Worm (Caenorhabditis elegans) whole organism, early embryonic: Measurements from ENCODE around the gene mfsd-8.
A peak's percentile ranks its signal among the peaks of the same experiment; 100 is the strongest.

Experiments
- B0310.2 ChIP-seq: sonication (generic microtip); optimal IDR thresholded peaks from 2 replicates; lab custom pipeline; 2016; ENCODE audit warnings: mild to moderate bottlenecking, missing genetic modification characterization, missing compliant biosample characterization
- F13C5.2 ChIP-seq: sonication (generic microtip); optimal IDR thresholded peaks from 2 replicates; lab custom pipeline; 2017; ENCODE audit warnings: mild to moderate bottlenecking, missing genetic modification characterization, inconsistent platforms, missing compliant biosample characterization
- aly-1 ChIP-seq: sonication (generic microtip); optimal IDR thresholded peaks from 2 replicates; lab custom pipeline; 2016; ENCODE audit warnings: missing genetic modification characterization, missing compliant biosample characterization
- ama-1 ChIP-seq: fragments of 150-350 bp; optimal IDR thresholded peaks from 2 replicates; lab custom pipeline; 2014
- ceh-13 ChIP-seq: fragments of 200-800 bp; sonication (Bioruptor generic); optimal IDR thresholded peaks from 2 replicates; lab custom pipeline; 2018; ENCODE audit warnings: mild to moderate bottlenecking, missing genetic modification characterization, missing compliant biosample characterization
- ceh-36 ChIP-seq: sonication (generic microtip); optimal IDR thresholded peaks from 2 replicates; lab custom pipeline; 2016; ENCODE audit warnings: missing genetic modification characterization, inconsistent platforms, missing compliant biosample characterization
- ets-7 ChIP-seq: sonication (generic microtip); optimal IDR thresholded peaks from 2 replicates; lab custom pipeline; 2016; ENCODE audit warnings: missing genotype, missing genetic modification characterization, missing compliant biosample characterization
- flt-1 ChIP-seq: fragments of 200-800 bp; sonication (Bioruptor generic); IDR thresholded peaks from 2 replicates; pipeline ENCODE4 v1.3.6; 2022; ENCODE audit warnings: missing genetic modification characterization, missing compliant biosample characterization
- hmbx-1 ChIP-seq: sonication (generic microtip); optimal IDR thresholded peaks from 2 replicates; lab custom pipeline; 2016; ENCODE audit warnings: mild to moderate bottlenecking, missing genetic modification characterization, missing compliant biosample characterization
- hmg-4 ChIP-seq: fragments of 200-800 bp; sonication (Bioruptor generic); optimal IDR thresholded peaks from 2 replicates; lab custom pipeline; 2018; ENCODE audit warnings: mild to moderate bottlenecking, missing genetic modification characterization, missing compliant biosample characterization
- hnd-1 ChIP-seq: sonication (generic microtip); optimal IDR thresholded peaks from 2 replicates; lab custom pipeline; 2016; ENCODE audit warnings: missing genetic modification characterization, missing compliant biosample characterization
- pes-1 ChIP-seq: fragments of 200-800 bp; sonication (Bioruptor generic); IDR thresholded peaks from 2 replicates; pipeline ENCODE4 v1.3.6; 2022; ENCODE audit warnings: missing genetic modification reagents, missing genetic modification characterization, missing compliant biosample characterization
- scrt-1 ChIP-seq: fragments of 200-800 bp; sonication (Bioruptor generic); IDR thresholded peaks from 2 replicates; pipeline ENCODE4 v1.3.6; 2022; ENCODE audit warnings: missing genetic modification characterization, missing compliant biosample characterization
- sea-1 ChIP-seq: fragments of 200-800 bp; sonication (Bioruptor generic); conservative IDR thresholded peaks from 2 replicates; pipeline ENCODE4 v1.3.6; 2022; ENCODE audit warnings: missing genetic modification characterization, missing compliant biosample characterization
- tbx-11 ChIP-seq: fragments of 200-800 bp; sonication (Bioruptor generic); IDR thresholded peaks from 2 replicates; pipeline ENCODE4 v1.3.6; 2022; ENCODE audit warnings: missing genetic modification characterization, missing compliant biosample characterization
- tbx-37 ChIP-seq: fragments of 200-800 bp; sonication (Bioruptor generic); conservative IDR thresholded peaks from 2 replicates; pipeline ENCODE4 v1.3.6; 2022; ENCODE audit warnings: missing genetic modification reagents, missing genetic modification characterization, missing compliant biosample characterization
- tra-4 ChIP-seq: sonication (generic microtip); optimal IDR thresholded peaks from 2 replicates; lab custom pipeline; 2017; ENCODE audit warnings: missing genetic modification characterization, missing compliant biosample characterization

mfsd-8 gene

DNA sequence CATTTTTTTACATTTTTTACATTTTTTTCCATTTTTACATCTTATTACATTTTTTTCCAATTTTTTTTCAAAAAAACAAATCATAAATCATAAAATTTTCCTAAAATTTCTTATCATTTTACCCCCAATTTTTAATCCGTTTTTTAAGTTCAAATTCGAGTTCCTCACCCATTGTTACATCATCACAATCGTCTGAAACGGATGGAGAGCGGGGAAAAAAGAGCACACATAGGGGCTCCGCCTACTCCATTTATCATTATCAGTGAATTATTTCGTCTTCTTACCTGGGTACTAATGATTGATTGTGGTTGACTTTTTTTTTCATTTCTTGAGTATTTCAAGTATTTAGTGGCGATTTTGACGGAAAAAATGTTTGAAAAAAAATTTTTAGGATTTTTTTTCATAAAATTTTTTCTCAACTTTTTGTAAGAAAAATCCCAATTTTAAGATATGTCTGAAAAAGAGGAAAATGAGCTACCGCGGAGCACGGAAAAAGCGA lies at the start of gene mfsd-8:
Gene mfsd-8 (plus strand): TSS at position 449 of the 499 bp plus-strand sequence.
- TF ChIP-seq tbx-11 (GFP tag; lab: Robert Waterston, UW) = no peak
- TF ChIP-seq F13C5.2 (tag; lab: Kevin White, UChicago) = no peak
- TF ChIP-seq hmg-4 (GFP tag; lab: Kevin White, UChicago) = no peak
- TF ChIP-seq hnd-1 = no peak
- no peak for TF ChIP-seq ama-1
- no peak for TF ChIP-seq ceh-13 (GFP tag; lab: Kevin White, UChicago)
- TF ChIP-seq tra-4 = no peak
- no peak for TF ChIP-seq hmbx-1 (tag; lab: Kevin White, UChicago)
- TF ChIP-seq flt-1 (GFP tag; lab: Robert Waterston, UW) = no peak
- no peak for TF ChIP-seq tbx-37 (GFP tag; lab: Robert Waterston, UW)
- no peak for TF ChIP-seq pes-1 (GFP tag; lab: Robert Waterston, UW)

DNA sequence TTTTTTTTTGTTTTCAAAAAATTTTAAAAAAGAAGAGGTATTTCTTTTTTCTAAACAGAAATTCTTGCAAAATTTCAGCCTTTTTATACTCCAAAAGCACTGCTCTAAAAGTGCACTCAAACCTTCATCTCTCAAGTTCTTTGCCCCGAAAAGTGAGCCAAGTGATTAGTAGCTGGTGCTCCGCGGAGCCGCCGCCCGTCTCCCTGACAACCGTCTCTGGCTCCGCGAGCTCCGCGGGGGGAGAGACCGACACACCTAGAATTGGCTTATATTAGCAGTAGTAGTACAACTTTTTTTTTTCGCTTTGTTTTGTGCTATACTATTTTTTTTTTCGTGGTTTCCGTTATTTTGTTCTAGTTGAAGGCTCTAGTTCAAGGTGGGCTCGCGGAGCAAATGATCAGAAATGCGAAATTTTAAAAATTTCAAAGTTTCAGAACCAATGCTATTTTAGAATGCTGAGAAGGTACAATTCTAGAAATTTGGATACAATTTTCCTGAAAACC lies 49.4 kb upstream of the mfsd-8 start, which contains the start of gene Y53G8AL.1:
Gene Y53G8AL.1 (plus strand): TSS at position 453 of the 503 bp plus-strand sequence.
- peak; percentile 38; the same call in 1 of the 2 replicates for TF ChIP-seq pes-1 (GFP tag; lab: Robert Waterston, UW)
- no peak for TF ChIP-seq aly-1 (tag; lab: Kevin White, UChicago)

DNA sequence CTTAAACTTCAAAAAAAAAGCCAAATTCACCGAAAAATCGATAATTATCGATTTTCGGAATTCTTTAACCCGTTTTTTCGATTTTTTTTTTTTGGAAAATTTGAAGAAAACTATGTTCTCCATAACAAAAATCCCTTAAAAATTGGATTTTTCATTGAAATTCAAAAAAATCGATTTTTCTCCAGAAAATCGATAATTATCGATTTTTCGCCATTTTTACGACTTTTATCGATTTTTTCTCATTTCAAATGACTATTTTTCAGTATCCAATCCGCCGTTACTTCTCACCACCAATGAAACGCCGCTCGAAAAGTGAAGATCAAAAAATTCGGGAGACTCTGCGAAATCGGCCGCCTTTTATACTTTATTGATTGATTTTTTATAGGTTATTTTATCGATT lies 41.2 kb upstream of the mfsd-8 start:
- TF ChIP-seq scrt-1 (no peak), F13C5.2 (tag; lab: Kevin White, UChicago) (no peak), tbx-37 (GFP tag; lab: Robert Waterston, UW) (no peak)

DNA sequence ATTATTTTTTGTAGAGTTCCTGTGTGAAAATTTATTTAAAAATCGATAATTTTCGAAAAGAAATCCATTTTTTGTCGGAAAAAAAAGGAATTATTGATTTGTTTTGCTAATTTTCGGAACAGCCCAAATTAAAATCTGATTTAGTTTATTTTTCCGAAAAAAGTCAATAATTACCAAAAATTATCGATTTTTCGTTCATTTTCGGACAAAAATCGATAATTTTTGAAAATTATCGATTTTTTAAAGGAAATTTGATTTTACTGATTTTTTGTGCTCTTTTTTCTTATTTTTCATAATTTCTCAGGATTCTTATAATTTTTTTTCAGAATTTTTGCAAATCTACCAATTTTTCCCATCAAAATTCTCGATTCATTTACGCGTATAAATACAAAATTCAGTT lies 40.7 kb upstream of the mfsd-8 start:
- no peak for TF ChIP-seq scrt-1

DNA sequence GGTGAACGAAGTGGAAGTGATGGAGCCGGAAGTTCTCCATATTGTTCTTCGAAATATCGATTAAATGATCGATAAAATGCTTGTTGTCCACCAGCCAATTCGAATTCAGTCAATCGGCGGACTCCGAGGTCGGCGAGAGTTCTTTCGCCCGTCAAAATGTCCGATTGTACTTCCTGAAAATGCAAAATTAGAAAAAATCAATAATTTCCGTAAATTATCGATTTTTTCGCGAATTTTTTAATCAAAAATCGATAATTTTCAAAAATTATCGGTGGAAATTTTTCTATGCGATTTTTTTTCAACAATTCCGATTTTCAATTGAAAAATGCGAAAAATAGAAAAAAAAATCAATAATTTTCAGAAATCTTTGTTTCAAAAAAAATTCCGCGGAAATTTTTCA lies 40.2 kb upstream of the mfsd-8 start:
- no peak for TF ChIP-seq B0310.2 (tag; lab: Kevin White, UChicago)
- TF ChIP-seq tbx-37 (GFP tag; lab: Robert Waterston, UW) = no peak
- no peak for TF ChIP-seq ceh-36
- no peak for TF ChIP-seq tbx-11 (GFP tag; lab: Robert Waterston, UW)
- no peak for TF ChIP-seq flt-1 (GFP tag; lab: Robert Waterston, UW)
- TF ChIP-seq sea-1 = no peak
- TF ChIP-seq F13C5.2 (tag; lab: Kevin White, UChicago) = no peak
- no peak for TF ChIP-seq hmbx-1 (tag; lab: Kevin White, UChicago)
- TF ChIP-seq hnd-1 = no peak
- no peak for TF ChIP-seq tra-4
- TF ChIP-seq aly-1 (tag; lab: Kevin White, UChicago) = no peak
- TF ChIP-seq ama-1 = no peak
- no peak for TF ChIP-seq scrt-1
- no peak for TF ChIP-seq ets-7 (tag; lab: Kevin White, UChicago)
- TF ChIP-seq hmg-4 (GFP tag; lab: Kevin White, UChicago) = no peak
- no peak for TF ChIP-seq ceh-13 (GFP tag; lab: Kevin White, UChicago)
- TF ChIP-seq pes-1 (GFP tag; lab: Robert Waterston, UW) = no peak

DNA sequence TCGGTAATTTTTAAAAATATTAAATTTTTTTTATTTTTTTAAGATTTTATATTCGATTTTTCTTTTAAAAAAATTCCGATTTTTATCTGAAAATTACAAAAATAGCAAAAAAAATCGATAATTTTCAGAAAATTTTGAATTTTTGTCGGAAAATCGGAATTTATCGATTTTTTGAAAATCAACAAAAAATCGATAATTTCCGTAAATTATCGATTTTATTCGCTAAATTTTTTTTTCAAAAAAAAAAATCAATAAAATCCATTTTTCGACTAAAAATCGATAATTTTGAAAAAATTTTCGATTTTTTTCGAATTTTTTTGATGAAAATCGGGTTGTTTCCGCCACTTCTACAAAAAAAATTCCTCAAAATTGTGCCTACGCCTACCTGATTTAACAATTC lies 39.7 kb upstream of the mfsd-8 start:
- TF ChIP-seq scrt-1 = no peak
- no peak for TF ChIP-seq hnd-1
- TF ChIP-seq hmbx-1 (tag; lab: Kevin White, UChicago) = no peak
- no peak for TF ChIP-seq tbx-11 (GFP tag; lab: Robert Waterston, UW)
- TF ChIP-seq tra-4 = no peak
- no peak for TF ChIP-seq pes-1 (GFP tag; lab: Robert Waterston, UW)
- TF ChIP-seq hmg-4 (GFP tag; lab: Kevin White, UChicago) = no peak
- no peak for TF ChIP-seq ceh-13 (GFP tag; lab: Kevin White, UChicago)
- TF ChIP-seq tbx-37 (GFP tag; lab: Robert Waterston, UW) = no peak
- no peak for TF ChIP-seq ama-1
- TF ChIP-seq sea-1 = no peak
- no peak for TF ChIP-seq F13C5.2 (tag; lab: Kevin White, UChicago)
- TF ChIP-seq aly-1 (tag; lab: Kevin White, UChicago) = no peak
- TF ChIP-seq B0310.2 (tag; lab: Kevin White, UChicago) = no peak

DNA sequence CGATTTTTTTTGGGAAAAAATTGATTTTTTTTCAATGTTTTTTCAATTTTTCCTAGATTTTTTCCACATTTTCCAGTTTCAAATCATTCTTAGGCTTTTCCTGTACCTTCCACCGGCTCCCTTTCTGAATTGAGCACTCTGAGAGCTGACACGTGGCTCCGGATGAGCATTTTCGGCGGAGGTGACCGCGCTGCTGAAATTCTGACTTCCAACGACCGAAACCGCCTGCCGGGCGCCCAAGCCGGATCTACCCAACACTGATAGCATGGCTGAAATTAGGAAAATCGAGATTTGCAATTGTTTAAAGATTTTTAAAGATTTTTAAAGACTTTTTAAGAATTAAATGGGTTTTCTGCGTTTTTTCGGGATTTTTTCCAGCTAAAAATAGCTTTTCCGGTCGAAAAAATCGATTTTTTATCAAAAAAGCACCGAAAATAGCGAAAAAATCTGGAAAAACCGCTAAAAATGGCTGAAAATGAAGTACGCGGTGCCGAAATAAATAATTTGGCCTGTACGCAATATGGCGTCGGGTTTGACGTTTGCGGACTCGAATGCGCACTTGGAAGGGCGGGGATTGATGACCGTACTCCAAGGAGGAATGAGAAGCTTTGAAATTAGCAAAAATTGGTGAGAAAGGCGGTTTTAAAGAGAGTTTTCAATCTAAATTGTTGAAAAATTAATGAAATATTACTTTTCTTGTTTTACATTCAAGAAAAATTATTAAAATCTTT lies 33.6 kb upstream of the mfsd-8 start, which contains the start of gene nduf-9:
Gene nduf-9 (minus strand): TSS at position 269 of the 731 bp plus-strand sequence.
- no peak for TF ChIP-seq pes-1 (GFP tag; lab: Robert Waterston, UW)
- TF ChIP-seq F13C5.2 (tag; lab: Kevin White, UChicago) = peak; percentile 27
- TF ChIP-seq ceh-13 (GFP tag; lab: Kevin White, UChicago) = no peak
- no peak for TF ChIP-seq tbx-11 (GFP tag; lab: Robert Waterston, UW)

DNA sequence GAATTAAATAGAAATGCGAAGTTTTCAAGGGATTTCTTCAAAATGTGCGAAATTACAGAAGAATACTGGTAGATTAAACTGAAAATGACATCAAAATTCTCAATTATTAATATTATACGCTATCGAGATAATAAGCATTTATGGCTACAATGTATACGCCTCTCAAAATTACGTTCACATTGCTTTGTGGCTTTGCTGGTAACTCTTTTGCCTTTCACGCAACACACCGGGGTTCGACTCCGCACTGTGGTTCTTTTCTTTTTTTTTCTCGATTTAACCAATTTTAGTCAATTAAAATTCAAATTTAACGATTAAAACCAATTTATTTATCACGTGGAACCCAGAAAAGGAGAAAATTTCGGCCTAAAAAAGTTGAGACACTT lies 33.1 kb upstream of the mfsd-8 start:
- TF ChIP-seq tbx-11 (GFP tag; lab: Robert Waterston, UW) = 0 out of 2 replicates have a peak, but pooled peaks have one; percentile 57
- TF ChIP-seq hnd-1 = peak; percentile 27
- no peak; the same call in 1 of the 2 replicates for TF ChIP-seq tbx-37 (GFP tag; lab: Robert Waterston, UW)
- no peak for TF ChIP-seq ceh-36
- no peak for TF ChIP-seq scrt-1
- peak; percentile 65; the same call in 1 of the 2 replicates for TF ChIP-seq flt-1 (GFP tag; lab: Robert Waterston, UW)
- no peak for TF ChIP-seq ceh-13 (GFP tag; lab: Kevin White, UChicago)
- no peak for TF ChIP-seq ets-7 (tag; lab: Kevin White, UChicago)
- no peak for TF ChIP-seq hmg-4 (GFP tag; lab: Kevin White, UChicago)
- TF ChIP-seq tra-4 = no peak
- TF ChIP-seq pes-1 (GFP tag; lab: Robert Waterston, UW) = peak; percentile 63
- no peak for TF ChIP-seq aly-1 (tag; lab: Kevin White, UChicago)
